Worm (Caenorhabditis elegans): Measurements from ENCODE around the gene cest-2.1.

Gene cest-2.1

ce11 chrV:14167629-14168028, 3.7 kb downstream of the cest-2.1 start, which contains the start of gene ocam-1:
ocam-1 (minus strand) TSS chrV:14167729.
- TF ChIP-seq fkh-6 (tag; optimal IDR thresholded peaks at IDR 0.05): no peak
- no peak for TF ChIP-seq rnt-1 (tag; optimal IDR thresholded peaks at IDR 0.05)
- TF ChIP-seq ref-2 (tag; optimal IDR thresholded peaks at IDR 0.05): no peak
- TF ChIP-seq ama-1 (optimal IDR thresholded peaks at IDR 0.05): no peak
- TF ChIP-seq C38D4.7 (GFP tag; optimal IDR thresholded peaks at IDR 0.05): no peak
- no peak for TF ChIP-seq pat-9 (tag; optimal IDR thresholded peaks at IDR 0.05)
- TF ChIP-seq che-1 (tag; optimal IDR thresholded peaks at IDR 0.05): no peak
- TF ChIP-seq ceh-34 (tag; optimal IDR thresholded peaks at IDR 0.05): no peak
- no peak for TF ChIP-seq fkh-10 (GFP tag; optimal IDR thresholded peaks at IDR 0.05)
- TF ChIP-seq dmd-4 (tag; optimal IDR thresholded peaks at IDR 0.05; ENCODE audit: borderline replicate concordance): no peak
- TF ChIP-seq ceh-24 (tag; optimal IDR thresholded peaks at IDR 0.05): no peak
- no peak for TF ChIP-seq sox-2 (GFP tag; IDR thresholded peaks at IDR 0.05)

ce11 chrV:14166630-14167029, 4.7 kb downstream of the cest-2.1 start, which contains the start of gene cest-1.1:
cest-1.1 (minus strand) TSS chrV:14166730.
- TF ChIP-seq T23F11.4 (GFP tag; optimal IDR thresholded peaks at IDR 0.05) (no peak), C08G9.2 (tag; optimal IDR thresholded peaks at IDR 0.05) (no peak), ceh-45 (GFP tag; IDR thresholded peaks at IDR 0.05) (no peak), ztf-16 (tag; optimal IDR thresholded peaks at IDR 0.05) (no peak), pha-4 (tag; optimal IDR thresholded peaks at IDR 0.05) (no peak), hlh-8 (tag; optimal IDR thresholded peaks at IDR 0.05) (no peak), lin-11 (tag; optimal IDR thresholded peaks at IDR 0.05) (no peak), fkh-10 (GFP tag; optimal IDR thresholded peaks at IDR 0.05) (no peak), ceh-48 (tag; optimal IDR thresholded peaks at IDR 0.05) (no peak), pax-1 (tag; optimal IDR thresholded peaks at IDR 0.05) (no peak), unc-55 (GFP tag; optimal IDR thresholded peaks at IDR 0.05) (no peak), pag-3 (tag; optimal IDR thresholded peaks at IDR 0.05; ENCODE audit: borderline replicate concordance) (no peak)

- no peak for TF ChIP-seq ceh-45 (GFP tag; IDR thresholded peaks at IDR 0.05)
- TF ChIP-seq hlh-8 (tag; optimal IDR thresholded peaks at IDR 0.05): no peak
- no peak for TF ChIP-seq ceh-22 (tag; optimal IDR thresholded peaks at IDR 0.05)
- TF ChIP-seq ceh-48 (tag; optimal IDR thresholded peaks at IDR 0.05): no peak
- TF ChIP-seq che-1 (tag; optimal IDR thresholded peaks at IDR 0.05): no peak
- no peak for TF ChIP-seq ztf-16 (tag; optimal IDR thresholded peaks at IDR 0.05)
- TF ChIP-seq ceh-34 (tag; optimal IDR thresholded peaks at IDR 0.05): no peak
- TF ChIP-seq hlh-13 (GFP tag; optimal IDR thresholded peaks at IDR 0.05): no peak
- no peak for TF ChIP-seq ceh-19 (GFP tag; optimal IDR thresholded peaks at IDR 0.05)
- no peak for TF ChIP-seq ceh-14 (tag; optimal IDR thresholded peaks at IDR 0.05)
- TF ChIP-seq ceh-6 (GFP tag; optimal IDR thresholded peaks at IDR 0.05): no peak
- no peak for TF ChIP-seq lim-6 (tag; optimal IDR thresholded peaks at IDR 0.05)
- TF ChIP-seq fkh-10 (GFP tag; optimal IDR thresholded peaks at IDR 0.05): no peak
- TF ChIP-seq pha-4 (tag; optimal IDR thresholded peaks at IDR 0.05): no peak
- no peak for TF ChIP-seq fax-1 (tag; optimal IDR thresholded peaks at IDR 0.05)
- no peak for TF ChIP-seq hlh-15 (tag; optimal IDR thresholded peaks at IDR 0.05)
- no peak for TF ChIP-seq sdc-2 (tag; optimal IDR thresholded peaks at IDR 0.05)
- TF ChIP-seq ets-4 (tag; optimal IDR thresholded peaks at IDR 0.05): no peak
- TF ChIP-seq pat-9 (tag; optimal IDR thresholded peaks at IDR 0.05): no peak
- TF ChIP-seq unc-42 (tag; optimal IDR thresholded peaks at IDR 0.05): no peak
Measured at ce11 chrV:14165745-14166144, 5.5 kb downstream of the cest-2.1 start.

- TF ChIP-seq tbx-2 (tag; optimal IDR thresholded peaks at IDR 0.05): no peak
- TF ChIP-seq ceh-24 (tag; optimal IDR thresholded peaks at IDR 0.05): no peak
- TF ChIP-seq ref-2 (tag; optimal IDR thresholded peaks at IDR 0.05): no peak
- TF ChIP-seq odd-2 (tag; optimal IDR thresholded peaks at IDR 0.05): no peak
- no peak for TF ChIP-seq pag-3 (tag; optimal IDR thresholded peaks at IDR 0.05; ENCODE audit: borderline replicate concordance)
- TF ChIP-seq sox-4 (tag; optimal IDR thresholded peaks at IDR 0.05): no peak
- TF ChIP-seq npax-4 (tag; optimal IDR thresholded peaks at IDR 0.05): no peak
- no peak for TF ChIP-seq ceh-34 (tag; optimal IDR thresholded peaks at IDR 0.05)
- no peak for TF ChIP-seq gmeb-2 (tag; optimal IDR thresholded peaks at IDR 0.05)
- TF ChIP-seq sdc-2 (tag; optimal IDR thresholded peaks at IDR 0.05): no peak
- no peak for TF ChIP-seq nhr-11 (tag; optimal IDR thresholded peaks at IDR 0.05)
- no peak for TF ChIP-seq C38D4.7 (GFP tag; optimal IDR thresholded peaks at IDR 0.05)
- no peak for TF ChIP-seq pha-4 (tag; optimal IDR thresholded peaks at IDR 0.05)
- TF ChIP-seq zip-5 (tag; optimal IDR thresholded peaks at IDR 0.05): no peak
- no peak for TF ChIP-seq madf-2 (tag; optimal IDR thresholded peaks at IDR 0.05)
Measured at ce11 chrV:14162959-14163548, 8.2 kb downstream of the cest-2.1 start, which contains the start of gene srd-26. srd-26 (minus strand) TSS chrV:14163009.

Measured in whole organism, late embryonic.